Worm (Caenorhabditis elegans) whole organism, L4 larva: ENCODE data around the gene bath-46.

ENCODE experiments used
- Y48G9A.11 ChIP-seq: fragments of 200-800 bp; sonication (Bioruptor generic); IDR thresholded peaks from 2 replicates; pipeline ENCODE4 v1.3.6; 2022; ENCODE audit warnings: missing genetic modification reagents, missing genetic modification characterization, missing compliant biosample characterization
- ceh-32 ChIP-seq: sonication (generic microtip); optimal IDR thresholded peaks from 2 replicates; lab custom pipeline; 2016; ENCODE audit warnings: mild to moderate bottlenecking, missing genetic modification characterization, missing compliant biosample characterization; ENCODE audit not compliant: poor library complexity
- ceh-44 ChIP-seq: fragments of 200-800 bp; sonication (Bioruptor generic); IDR thresholded peaks from 2 replicates; pipeline ENCODE4 v1.3.6; 2022; ENCODE audit warnings: missing genetic modification reagents, missing genetic modification characterization, missing compliant biosample characterization
- daf-16 ChIP-seq, 3 experiments: sonication (generic microtip); optimal IDR thresholded peaks; 2 replicates each; lab custom pipeline; 2016 to 2017; ENCODE audit warnings: missing genetic modification characterization in 3 of 3, missing genetic modification reagents in 3 of 3, mild to moderate bottlenecking in 2 of 3, missing compliant biosample characterization in 2 of 3, missing biosample characterization in 1 of 3, moderate library complexity in 1 of 3
- dpl-1 ChIP-seq: fragments of 150-350 bp; optimal IDR thresholded peaks from 2 replicates; lab custom pipeline; 2014; ENCODE audit warnings: missing biosample characterization, missing genetic modification reagents, missing genetic modification characterization
- dve-1 ChIP-seq: sonication (generic microtip); optimal IDR thresholded peaks from 2 replicates; lab custom pipeline; 2017; ENCODE audit warnings: antibody characterized with exemption, mild to moderate bottlenecking, missing genetic modification characterization, missing compliant biosample characterization; ENCODE audit not compliant: insufficient read depth
- gei-8 ChIP-seq: fragments of 200-800 bp; sonication (Bioruptor generic); optimal IDR thresholded peaks from 2 replicates; lab custom pipeline; 2018; ENCODE audit warnings: mild to moderate bottlenecking, missing genetic modification characterization, missing compliant biosample characterization
- lin-15B ChIP-seq: fragments of 150-350 bp; sonication (generic microtip); optimal IDR thresholded peaks from 3 replicates; lab custom pipeline; 2014; ENCODE audit warnings: missing biosample characterization, missing genetic modification characterization
- lir-3 ChIP-seq: sonication (generic microtip); optimal IDR thresholded peaks from 2 replicates; lab custom pipeline; 2016; ENCODE audit warnings: mild to moderate bottlenecking, missing genetic modification characterization, missing compliant biosample characterization
- nhr-102 ChIP-seq: sonication (generic microtip); optimal IDR thresholded peaks from 2 replicates; lab custom pipeline; 2016; ENCODE audit warnings: mild to moderate bottlenecking, missing genetic modification characterization, moderate library complexity, missing compliant biosample characterization
- saeg-2 ChIP-seq: fragments of 200-800 bp; sonication (Bioruptor generic); IDR thresholded peaks from 2 replicates; pipeline ENCODE4 v1.3.6; 2022; ENCODE audit warnings: missing genetic modification reagents, missing genetic modification characterization, missing compliant biosample characterization

bath-46 gene

ce11 chrII:1648768-1649167 is 51.1 kb downstream of the bath-46 start, which contains the start of gene fbxb-21:
Gene fbxb-21, minus strand, starts transcription at chrII:1648868.
- TF ChIP-seq lir-3, result no peak
- no peak for TF ChIP-seq nhr-102
- no peak for TF ChIP-seq dpl-1 (GFP tag; lab: Kevin White, UChicago)
- TF ChIP-seq daf-16 (GFP tag; optimal IDR thresholded peaks at IDR 0.05; lab: Kevin White, UChicago), result no peak
- no peak for TF ChIP-seq daf-16 (tag; optimal IDR thresholded peaks at IDR 0.05; lab: Kevin White, UChicago)
- TF ChIP-seq gei-8 (GFP tag; lab: Kevin White, UChicago), result no peak
- no peak for TF ChIP-seq dve-1 (tag; lab: Kevin White, UChicago)
- TF ChIP-seq lin-15B (tag; lab: Kevin White, UChicago), result no peak
- no peak for TF ChIP-seq ceh-44
- TF ChIP-seq saeg-2 (GFP tag; lab: Robert Waterston, UW), result no peak
- no peak for TF ChIP-seq Y48G9A.11
- no peak for TF ChIP-seq ceh-32
- TF ChIP-seq, all 104 proteins: peak for 0
